Fruit fly (Drosophila melanogaster) whole organism, embryonic: Measurements from ENCODE around the gene Pi4KIIalpha.

Source experiments
- Awh ChIP-seq: fragments of 200-800 bp; sonication (Bioruptor generic); IDR thresholded peaks from 2 replicates; pipeline ENCODE4, ENCODE4 v1.3.6; 2022; ENCODE audit warnings: missing biosample characterization, missing genetic modification characterization
- B-H2 ChIP-seq: fragments of 200-800 bp; sonication (Bioruptor generic); optimal IDR thresholded peaks from 2 replicates; lab custom pipeline; 2018; ENCODE audit warnings: missing biosample characterization, mild to moderate bottlenecking, missing genetic modification characterization
- CG10431 ChIP-seq: fragments of 200-800 bp; sonication (Bioruptor generic); optimal IDR thresholded peaks from 3 replicates; lab custom pipeline; 2018; ENCODE audit warnings: missing biosample characterization, mild to moderate bottlenecking, missing genetic modification characterization
- CG10565 ChIP-seq: fragments of 200-800 bp; sonication (Bioruptor generic); optimal IDR thresholded peaks from 3 replicates; lab custom pipeline; 2016; ENCODE audit warnings: missing biosample characterization, mild to moderate bottlenecking, missing genetic modification characterization
- CG10654 ChIP-seq: fragments of 200-800 bp; sonication (Bioruptor generic); optimal IDR thresholded peaks from 2 replicates; lab custom pipeline; 2016; ENCODE audit warnings: missing biosample characterization, missing genetic modification characterization
- CG12769 ChIP-seq: fragments of 200-800 bp; sonication (Bioruptor generic); optimal IDR thresholded peaks from 2 replicates; lab custom pipeline; 2019; ENCODE audit warnings: missing biosample characterization, mild to moderate bottlenecking, missing genetic modification characterization, moderate library complexity
- CG14965 ChIP-seq: fragments of 200-800 bp; sonication (Bioruptor generic); optimal IDR thresholded peaks from 2 replicates; lab custom pipeline; 2016; ENCODE audit warnings: missing biosample characterization, missing genetic modification characterization, borderline replicate concordance
- CG15011 ChIP-seq: fragments of 200-800 bp; sonication (Bioruptor generic); optimal IDR thresholded peaks from 3 replicates; lab custom pipeline; 2018; ENCODE audit warnings: missing biosample characterization, mild to moderate bottlenecking, missing genetic modification characterization
- CG1647 ChIP-seq: fragments of 200-800 bp; sonication (Bioruptor generic); optimal IDR thresholded peaks from 3 replicates; lab custom pipeline; 2016; ENCODE audit warnings: missing biosample characterization, missing genetic modification characterization
- CG16815 ChIP-seq: fragments of 200-800 bp; sonication (Bioruptor generic); optimal IDR thresholded peaks from 3 replicates; lab custom pipeline; 2017; ENCODE audit warnings: missing biosample characterization, mild to moderate bottlenecking, missing genetic modification characterization
- CG17612 ChIP-seq: fragments of 200-800 bp; sonication (Bioruptor generic); IDR thresholded peaks from 2 replicates; pipeline ENCODE4 v1.3.6; 2022; ENCODE audit warnings: missing biosample characterization, missing genetic modification characterization
- CG18764 ChIP-seq: fragments of 200-800 bp; sonication (Bioruptor generic); optimal IDR thresholded peaks from 3 replicates; lab custom pipeline; 2016; ENCODE audit warnings: missing biosample characterization, missing genetic modification characterization
- CG2116 ChIP-seq: fragments of 200-800 bp; sonication (Bioruptor generic); optimal IDR thresholded peaks from 3 replicates; lab custom pipeline; 2018; ENCODE audit warnings: missing biosample characterization, mild to moderate bottlenecking, missing genetic modification characterization
- CG2202 ChIP-seq: fragments of 200-800 bp; sonication (Bioruptor generic); optimal IDR thresholded peaks from 2 replicates; lab custom pipeline; 2018; ENCODE audit warnings: missing biosample characterization, mild to moderate bottlenecking, missing genetic modification characterization
- CG31224 ChIP-seq: fragments of 200-800 bp; sonication (Bioruptor generic); IDR thresholded peaks from 2 replicates; pipeline ENCODE4 v1.3.6; 2022; ENCODE audit warnings: missing biosample characterization, missing genetic modification characterization
- CG32767 ChIP-seq: fragments of 200-800 bp; sonication (Bioruptor generic); IDR thresholded peaks from 2 replicates; pipeline ENCODE4 v1.3.6; 2022; ENCODE audit warnings: missing biosample characterization, missing genetic modification characterization
- CG34422 ChIP-seq: fragments of 200-800 bp; sonication (Bioruptor generic); IDR thresholded peaks from 3 replicates; pipeline ENCODE4 v1.3.6; 2022; ENCODE audit warnings: missing biosample characterization, missing genetic modification characterization
- CG7271 ChIP-seq: fragments of 200-800 bp; sonication (Bioruptor generic); optimal IDR thresholded peaks from 2 replicates; lab custom pipeline; 2018; ENCODE audit warnings: missing biosample characterization, mild to moderate bottlenecking, missing genetic modification characterization, moderate library complexity
- CG7556 ChIP-seq: fragments of 200-800 bp; sonication (Bioruptor generic); optimal IDR thresholded peaks from 2 replicates; lab custom pipeline; 2017; ENCODE audit warnings: missing biosample characterization, mild to moderate bottlenecking, missing genetic modification characterization
- CG7963 ChIP-seq: fragments of 200-800 bp; sonication (Bioruptor generic); IDR thresholded peaks from 3 replicates; pipeline ENCODE4 v1.3.6; 2022; ENCODE audit warnings: missing biosample characterization, missing genetic modification characterization; ENCODE audit not compliant: partially characterized antibody
- CG7987 ChIP-seq: fragments of 200-800 bp; sonication (Bioruptor generic); optimal IDR thresholded peaks from 2 replicates; lab custom pipeline; 2018; ENCODE audit warnings: missing biosample characterization, mild to moderate bottlenecking, missing genetic modification characterization, moderate library complexity
- CG8281 ChIP-seq: fragments of 200-800 bp; sonication (Bioruptor generic); optimal IDR thresholded peaks from 2 replicates; lab custom pipeline; 2018; ENCODE audit warnings: missing biosample characterization, mild to moderate bottlenecking, missing genetic modification characterization, moderate library complexity
- CG9817 ChIP-seq: fragments of 200-800 bp; sonication (Bioruptor generic); optimal IDR thresholded peaks from 2 replicates; lab custom pipeline; 2018; ENCODE audit warnings: missing biosample characterization, mild to moderate bottlenecking, missing genetic modification characterization, moderate library complexity
- D19A ChIP-seq: fragments of 200-800 bp; optimal IDR thresholded peaks from 3 replicates; lab custom pipeline; 2019; ENCODE audit warnings: missing biosample characterization, mild to moderate bottlenecking, missing genetic modification characterization, moderate library complexity
- Dip2 ChIP-seq: fragments of 200-800 bp; sonication (Bioruptor generic); IDR thresholded peaks from 2 replicates; pipeline ENCODE4 v1.3.6; 2022; ENCODE audit warnings: missing biosample characterization, missing genetic modification characterization
- Fer3 ChIP-seq: fragments of 200-800 bp; sonication (Bioruptor generic); optimal IDR thresholded peaks from 2 replicates; lab custom pipeline; 2018; ENCODE audit warnings: missing biosample characterization, mild to moderate bottlenecking, missing genetic modification characterization, moderate library complexity
- HLH4C ChIP-seq: fragments of 200-800 bp; sonication (Bioruptor generic); IDR thresholded peaks from 3 replicates; pipeline ENCODE4 v1.3.6; 2022; ENCODE audit warnings: missing biosample characterization, missing genetic modification characterization; ENCODE audit not compliant: partially characterized antibody
- Poxn ChIP-seq: fragments of 200-800 bp; sonication (Bioruptor generic); IDR thresholded peaks from 2 replicates; pipeline ENCODE4 v1.3.6; 2022; ENCODE audit warnings: missing biosample characterization, missing genetic modification characterization
- Scr ChIP-seq: fragments of 200-800 bp; sonication (Bioruptor generic); IDR thresholded peaks from 2 replicates; pipeline ENCODE4 v1.3.6; 2022; ENCODE audit warnings: missing biosample characterization, missing genetic modification characterization; ENCODE audit not compliant: partially characterized antibody
- Side ChIP-seq: fragments of 200-800 bp; sonication (Bioruptor generic); optimal IDR thresholded peaks from 2 replicates; lab custom pipeline; 2016; ENCODE audit warnings: missing biosample characterization, missing genetic modification characterization
- Sin3A ChIP-seq: fragments of >200 bp; optimal IDR thresholded peaks from 2 replicates; lab custom pipeline; 2018
- ap ChIP-seq: fragments of 200-800 bp; sonication (Bioruptor generic); IDR thresholded peaks from 2 replicates; pipeline ENCODE4 v1.3.6; 2022; ENCODE audit warnings: missing biosample characterization, missing genetic modification characterization
- ash1 ChIP-seq: fragments of 200-800 bp; sonication (Bioruptor generic); optimal IDR thresholded peaks from 2 replicates; lab custom pipeline; 2018; ENCODE audit warnings: missing biosample characterization, mild to moderate bottlenecking, missing genetic modification characterization
- croc ChIP-seq: fragments of 200-800 bp; sonication (Bioruptor generic); conservative IDR thresholded peaks from 3 replicates; pipeline ENCODE4 v1.3.6; 2022; ENCODE audit warnings: missing biosample characterization, missing genetic modification characterization
- dimm ChIP-seq: fragments of 200-800 bp; sonication (Bioruptor generic); IDR thresholded peaks from 2 replicates; pipeline ENCODE4 v1.3.6; 2022; ENCODE audit warnings: missing biosample characterization, missing genetic modification characterization
- dmrt11E ChIP-seq: fragments of 200-800 bp; sonication (Bioruptor generic); optimal IDR thresholded peaks from 3 replicates; lab custom pipeline; 2018; ENCODE audit warnings: missing biosample characterization, mild to moderate bottlenecking, missing genetic modification characterization, moderate library complexity
- fu2 ChIP-seq: fragments of 200-800 bp; sonication (Bioruptor generic); optimal IDR thresholded peaks from 2 replicates; lab custom pipeline; 2016; ENCODE audit warnings: missing biosample characterization, missing genetic modification characterization
- gcm2 ChIP-seq: fragments of 200-800 bp; sonication (Bioruptor generic); optimal IDR thresholded peaks from 2 replicates; lab custom pipeline; 2016; ENCODE audit warnings: missing biosample characterization, missing genetic modification characterization
- ham ChIP-seq: fragments of 200-800 bp; sonication (Bioruptor generic); IDR thresholded peaks from 2 replicates; pipeline ENCODE4 v1.3.6; 2022; ENCODE audit warnings: missing biosample characterization, missing genetic modification characterization
- hth ChIP-seq: fragments of >200 bp; optimal IDR thresholded peaks from 2 replicates; lab custom pipeline; 2017; ENCODE audit warnings: inconsistent platforms
- insv ChIP-seq, 2 experiments: fragments of 200-800 bp; sonication (Bioruptor generic); optimal IDR thresholded peaks; 3 replicates each; lab custom pipeline; 2016 to 2018; ENCODE audit warnings: missing biosample characterization in 2 of 2, missing genetic modification characterization in 2 of 2
- lola ChIP-seq, 3 experiments: fragments of >200 bp in 2 of 3; fragments of 200-800 bp in 1 of 3; sonication (Bioruptor generic) in 1 of 3; optimal IDR thresholded peaks; 2 replicates each; lab custom pipeline; 2017 to 2019; ENCODE audit warnings: missing biosample characterization in 3 of 3, missing genetic modification characterization in 3 of 3, mild to moderate bottlenecking in 1 of 3, moderate library complexity in 1 of 3
- luna ChIP-seq: fragments of 200-800 bp; sonication (Bioruptor generic); optimal IDR thresholded peaks from 2 replicates; lab custom pipeline; 2016; ENCODE audit warnings: missing biosample characterization, missing genetic modification characterization
- mam ChIP-seq: fragments of 200-800 bp; sonication (Bioruptor generic); optimal IDR thresholded peaks from 3 replicates; lab custom pipeline; 2016; ENCODE audit warnings: missing biosample characterization, missing genetic modification characterization
- peb ChIP-seq: fragments of 200-800 bp; sonication (Bioruptor generic); IDR thresholded peaks from 2 replicates; pipeline ENCODE4 v1.3.6; 2022; ENCODE audit warnings: missing biosample characterization, missing genetic modification characterization
- pros ChIP-seq: fragments of 200-800 bp; sonication (Bioruptor generic); optimal IDR thresholded peaks from 3 replicates; lab custom pipeline; 2019; ENCODE audit warnings: missing biosample characterization, mild to moderate bottlenecking, missing genetic modification characterization, moderate library complexity
- salm ChIP-seq: fragments of 200-800 bp; sonication (Bioruptor generic); optimal IDR thresholded peaks from 2 replicates; lab custom pipeline; 2018; ENCODE audit warnings: missing biosample characterization, mild to moderate bottlenecking, missing genetic modification characterization
- tna ChIP-seq: fragments of 200-800 bp; sonication (Bioruptor generic); IDR thresholded peaks from 2 replicates; pipeline ENCODE4 v1.3.6; 2022; ENCODE audit warnings: missing biosample characterization, missing genetic modification characterization; ENCODE audit not compliant: partially characterized antibody
- trem ChIP-seq: fragments of 200-800 bp; optimal IDR thresholded peaks from 3 replicates; lab custom pipeline; 2019; ENCODE audit warnings: missing biosample characterization, mild to moderate bottlenecking, missing genetic modification characterization, moderate library complexity
- usp ChIP-seq: fragments of >200 bp; optimal IDR thresholded peaks from 2 replicates; lab custom pipeline; 2017; ENCODE audit warnings: missing biosample characterization, missing genetic modification characterization
- zfh1 ChIP-seq: fragments of 200-800 bp; sonication (Bioruptor generic); IDR thresholded peaks from 3 replicates; pipeline ENCODE4 v1.3.6; 2022; ENCODE audit warnings: missing biosample characterization, missing genetic modification characterization

Pi4KIIalpha gene

dm6 chr3R:5600361-5601043 lies 37.0 kb upstream of the Pi4KIIalpha start (continued):
- no peak for TF ChIP-seq ap (GFP tag; lab: Robert Waterston, UW)
- TF ChIP-seq peb, result no peak
- TF ChIP-seq CG9817 (tag; lab: Kevin White, UChicago), result no peak
- TF ChIP-seq B-H2 (GFP tag; lab: Kevin White, UChicago), result peak; percentile 79
- no peak for TF ChIP-seq dmrt11E (tag; lab: Kevin White, UChicago)
- TF ChIP-seq CG7963 (GFP tag; lab: Robert Waterston, UW), result no peak
- TF ChIP-seq tna (GFP tag; lab: Robert Waterston, UW), result no peak
- no peak for TF ChIP-seq CG8281 (tag; lab: Kevin White, UChicago)
- no peak for TF ChIP-seq D19A
- no peak for TF ChIP-seq Scr
- TF ChIP-seq CG7556 (GFP tag; lab: Kevin White, UChicago), result no peak
- no peak for TF ChIP-seq croc (GFP tag; lab: Robert Waterston, UW)
- TF ChIP-seq Awh, result no peak
- no peak for TF ChIP-seq CG2116 (GFP tag; lab: Kevin White, UChicago)
- no peak for TF ChIP-seq CG18764 (GFP tag; lab: Kevin White, UChicago)
- TF ChIP-seq salm, result no peak
- TF ChIP-seq luna (GFP tag; lab: Kevin White, UChicago), result peak; percentile 13
- no peak for TF ChIP-seq Side
- TF ChIP-seq zfh1 (GFP tag; lab: Robert Waterston, UW), result no peak
- TF ChIP-seq gcm2 (GFP tag; lab: Kevin White, UChicago), result no peak
- no peak for TF ChIP-seq dimm
- peak; percentile 60 for TF ChIP-seq CG7987
- no peak for TF ChIP-seq CG1647 (GFP tag; lab: Kevin White, UChicago)
- TF ChIP-seq CG32767 (GFP tag; lab: Robert Waterston, UW), result no peak
- TF ChIP-seq Fer3 (tag; lab: Kevin White, UChicago), result peak; percentile 18
- no peak for TF ChIP-seq CG31224 (GFP tag; lab: Robert Waterston, UW)
- peak; percentile 97 for TF ChIP-seq CG12769 (tag; lab: Kevin White, UChicago)
- no peak for TF ChIP-seq CG34422 (GFP tag; lab: Robert Waterston, UW)
- no peak for TF ChIP-seq fu2
- no peak for TF ChIP-seq CG2202 (tag; lab: Kevin White, UChicago)
- no peak for TF ChIP-seq HLH4C
- TF ChIP-seq pros (GFP tag; lab: Kevin White, UChicago), result peak; percentile 87
- TF ChIP-seq Poxn, result no peak
- TF ChIP-seq CG10431, result peak; percentile 89
- no peak for TF ChIP-seq ash1 (GFP tag; lab: Kevin White, UChicago)
- no peak for TF ChIP-seq CG16815 (GFP tag; lab: Kevin White, UChicago)
- no peak for TF ChIP-seq ham (GFP tag; lab: Robert Waterston, UW)
- TF ChIP-seq lola (GFP tag; optimal IDR thresholded peaks at IDR 0.05; lab: Kevin White, UChicago), result no peak
- no peak for TF ChIP-seq Dip2 (GFP tag; lab: Robert Waterston, UW)
- TF ChIP-seq CG10654, result no peak
- no peak for TF ChIP-seq CG15011
- no peak for TF ChIP-seq hth (lab: Kevin White, UChicago)
- TF ChIP-seq Sin3A (lab: Kevin White, UChicago), result no peak
- no peak for TF ChIP-seq CG14965 (GFP tag; lab: Kevin White, UChicago)
- TF ChIP-seq CG10565, result no peak
- TF ChIP-seq trem (tag; lab: Kevin White, UChicago), result no peak
- TF ChIP-seq CG7271 (tag; lab: Kevin White, UChicago), result no peak
- TF ChIP-seq mam (GFP tag; lab: Kevin White, UChicago), result no peak
- no peak for TF ChIP-seq insv (GFP tag; optimal IDR thresholded peaks at IDR 0.05; lab: Kevin White, UChicago)
- no peak for TF ChIP-seq CG17612
- TF ChIP-seq usp (GFP tag; lab: Kevin White, UChicago), result no peak
